Worm (Caenorhabditis elegans) whole organism, L4 larva: Measurements from ENCODE around the gene dep-1.

ENCODE experiments used
- ZK546.5 ChIP-seq, 2 experiments: sonication (generic microtip); optimal IDR thresholded peaks; 2 replicates each; lab custom pipeline; 2017; ENCODE audit warnings: missing biosample characterization in 2 of 2, missing genetic modification characterization in 2 of 2
- ces-1 ChIP-seq: fragments of 150-350 bp; sonication (generic microtip); optimal IDR thresholded peaks from 4 replicates; lab custom pipeline; 2014; ENCODE audit warnings: missing biosample characterization, missing genetic modification reagents, missing genetic modification characterization
- hlh-30 ChIP-seq: sonication (generic microtip); optimal IDR thresholded peaks from 2 replicates; lab custom pipeline; 2017; ENCODE audit warnings: antibody characterized with exemption, mild to moderate bottlenecking, missing genetic modification characterization, missing compliant biosample characterization; ENCODE audit not compliant: insufficient read depth
- lin-39 ChIP-seq: fragments of 150-350 bp; optimal IDR thresholded peaks from 2 replicates; lab custom pipeline; 2014; ENCODE audit warnings: missing biosample characterization, missing genetic modification reagents, missing genetic modification characterization
- madf-5 ChIP-seq, 2 experiments: fragments of 200-800 bp; sonication (Bioruptor generic); IDR thresholded peaks; 2 replicates each; pipeline ENCODE4 v1.3.6; 2022; ENCODE audit warnings: missing compliant biosample characterization in 2 of 2, missing genetic modification characterization in 2 of 2
- mes-2 ChIP-seq: sonication (generic microtip); optimal IDR thresholded peaks from 2 replicates; lab custom pipeline; 2016; ENCODE audit warnings: missing genotype, mild to moderate bottlenecking, missing genetic modification characterization, missing compliant biosample characterization; ENCODE audit not compliant: poor library complexity, severe bottlenecking
- nhr-11 ChIP-seq: fragments of 150-350 bp; optimal IDR thresholded peaks from 2 replicates; lab custom pipeline; 2014; ENCODE audit warnings: missing biosample characterization, missing genetic modification characterization
- nhr-28 ChIP-seq: fragments of 150-350 bp; optimal IDR thresholded peaks from 2 replicates; lab custom pipeline; 2014; ENCODE audit warnings: missing biosample characterization, missing genetic modification characterization
- nhr-6 ChIP-seq: fragments of 150-350 bp; optimal IDR thresholded peaks from 2 replicates; lab custom pipeline; 2014; ENCODE audit warnings: missing biosample characterization, missing genetic modification characterization
- php-3 ChIP-seq: fragments of 200-800 bp; sonication (Bioruptor generic); IDR thresholded peaks from 2 replicates; pipeline ENCODE4 v1.3.6; 2022; ENCODE audit warnings: missing genetic modification reagents, missing genetic modification characterization, missing compliant biosample characterization
- unc-62 ChIP-seq, 3 experiments: fragments of 150-350 bp in 1 of 3; sonication (generic microtip); optimal IDR thresholded peaks in 2 of 3; peaks in 1 of 3; 1 replicate in 1 of 3; 2 replicates in 2 of 3; lab custom pipeline; 2014 to 2017; ENCODE audit warnings: missing biosample characterization in 3 of 3, missing genetic modification characterization in 3 of 3, missing genetic modification reagents in 3 of 3, missing genotype in 1 of 3
- zag-1 ChIP-seq: fragments of 150-350 bp; optimal IDR thresholded peaks from 2 replicates; lab custom pipeline; 2014; ENCODE audit warnings: missing biosample characterization, missing genetic modification characterization

- TF ChIP-seq zag-1 (no peak), nhr-6 (tag; lab: Kevin White, UChicago) (no peak), madf-5 (GFP tag; IDR thresholded peaks at IDR 0.05; lab: Robert Waterston, UW) (no peak), lin-39 (tag; lab: Kevin White, UChicago) (no peak), php-3 (GFP tag; lab: Robert Waterston, UW) (no peak), nhr-28 (no peak), mes-2 (tag; lab: Kevin White, UChicago) (no peak), ces-1 (GFP tag; lab: Kevin White, UChicago) (no peak), hlh-30 (no peak), ZK546.5 (tag; optimal IDR thresholded peaks at IDR 0.05; lab: Kevin White, UChicago) (no peak), nhr-11 (tag; lab: Kevin White, UChicago) (peak; percentile 39), unc-62 (GFP tag; optimal IDR thresholded peaks at IDR 0.05 in 1 of 2; lab: Kevin White, UChicago) (peak in 1 of 2 experiments; percentile 27), unc-62 (tag; optimal IDR thresholded peaks at IDR 0.05; lab: Kevin White, UChicago) (no peak)
Observed at ce11 chrII:9009976-9010702, 9.5 kb downstream of the dep-1 start.
